Fruit fly (Drosophila melanogaster) whole organism, embryonic: ENCODE data around the gene CG16956.

Experiments used
- Aef1 ChIP-seq: fragments of 200-800 bp; sonication (Bioruptor generic); IDR thresholded peaks from 3 replicates; pipeline ENCODE4 v1.3.6; 2022; ENCODE audit warnings: missing biosample characterization, missing genetic modification characterization
- Awh ChIP-seq: fragments of 200-800 bp; sonication (Bioruptor generic); IDR thresholded peaks from 2 replicates; pipeline ENCODE4, ENCODE4 v1.3.6; 2022; ENCODE audit warnings: missing biosample characterization, missing genetic modification characterization
- CG11723 ChIP-seq: fragments of 200-800 bp; sonication (Bioruptor generic); optimal IDR thresholded peaks from 2 replicates; lab custom pipeline; 2017; ENCODE audit warnings: missing biosample characterization, mild to moderate bottlenecking, missing genetic modification characterization
- CG12236 ChIP-seq: fragments of 200-800 bp; sonication (Bioruptor generic); optimal IDR thresholded peaks from 2 replicates; lab custom pipeline; 2016; ENCODE audit warnings: missing biosample characterization, missing genetic modification characterization
- CG12942 ChIP-seq: fragments of 200-800 bp; sonication (Bioruptor generic); optimal IDR thresholded peaks from 3 replicates; lab custom pipeline; 2016; ENCODE audit warnings: missing biosample characterization, missing genetic modification characterization
- CG14965 ChIP-seq: fragments of 200-800 bp; sonication (Bioruptor generic); optimal IDR thresholded peaks from 2 replicates; lab custom pipeline; 2016; ENCODE audit warnings: missing biosample characterization, missing genetic modification characterization, borderline replicate concordance
- CG16813 ChIP-seq: fragments of 200-800 bp; sonication (Bioruptor generic); IDR thresholded peaks from 3 replicates; pipeline ENCODE4 v1.3.6; 2022; ENCODE audit warnings: missing biosample characterization, missing genetic modification characterization; ENCODE audit not compliant: partially characterized antibody
- CG17829 ChIP-seq: fragments of 200-800 bp; optimal IDR thresholded peaks from 2 replicates; lab custom pipeline; 2019; ENCODE audit warnings: missing biosample characterization, mild to moderate bottlenecking, missing genetic modification characterization, moderate library complexity
- CG1792 ChIP-seq: fragments of 200-800 bp; sonication (Bioruptor generic); optimal IDR thresholded peaks from 2 replicates; lab custom pipeline; 2016; ENCODE audit warnings: missing biosample characterization, missing genetic modification characterization
- CG18011 ChIP-seq: fragments of 200-800 bp; sonication (Bioruptor generic); optimal IDR thresholded peaks from 2 replicates; lab custom pipeline; 2017; ENCODE audit warnings: missing biosample characterization, missing genetic modification characterization, mild to moderate bottlenecking, moderate library complexity, missing genotype
- CG1832 ChIP-seq: fragments of 200-800 bp; sonication (Bioruptor generic); optimal IDR thresholded peaks from 2 replicates; lab custom pipeline; 2017; ENCODE audit warnings: missing biosample characterization, mild to moderate bottlenecking, missing genetic modification characterization, inconsistent platforms
- CG18599 ChIP-seq: fragments of 200-800 bp; sonication (Bioruptor generic); optimal IDR thresholded peaks from 3 replicates; lab custom pipeline; 2017; ENCODE audit warnings: missing biosample characterization, missing genetic modification characterization, mild to moderate bottlenecking, moderate library complexity, missing genetic modification reagents
- CG2202 ChIP-seq: fragments of 200-800 bp; sonication (Bioruptor generic); optimal IDR thresholded peaks from 2 replicates; lab custom pipeline; 2018; ENCODE audit warnings: missing biosample characterization, mild to moderate bottlenecking, missing genetic modification characterization
- CG30431 ChIP-seq: fragments of 200-800 bp; sonication (Bioruptor generic); optimal IDR thresholded peaks from 2 replicates; lab custom pipeline; 2017; ENCODE audit warnings: missing biosample characterization, missing genetic modification characterization
- CG33557 ChIP-seq: fragments of 200-800 bp; sonication (Bioruptor generic); optimal IDR thresholded peaks from 2 replicates; lab custom pipeline; 2019; ENCODE audit warnings: missing biosample characterization, mild to moderate bottlenecking, missing genetic modification characterization, moderate library complexity
- CG34224 ChIP-seq: fragments of 200-800 bp; sonication (Bioruptor generic); IDR thresholded peaks from 3 replicates; pipeline ENCODE4 v1.3.6; 2022; ENCODE audit warnings: missing biosample characterization, missing genetic modification characterization; ENCODE audit not compliant: partially characterized antibody
- CG34376 ChIP-seq: fragments of 200-800 bp; sonication (Bioruptor generic); optimal IDR thresholded peaks from 2 replicates; lab custom pipeline; 2018; ENCODE audit warnings: missing biosample characterization, mild to moderate bottlenecking, missing genetic modification characterization
- CG3838 ChIP-seq: fragments of 200-800 bp; sonication (Bioruptor generic); optimal IDR thresholded peaks from 3 replicates; lab custom pipeline; 2016; ENCODE audit warnings: missing biosample characterization, missing genetic modification characterization
- CG4707 ChIP-seq: fragments of 200-800 bp; sonication (Bioruptor generic); optimal IDR thresholded peaks from 2 replicates; lab custom pipeline; 2018; ENCODE audit warnings: missing biosample characterization, mild to moderate bottlenecking, missing genetic modification characterization, moderate library complexity
- CG6654 ChIP-seq: fragments of 200-800 bp; sonication (Bioruptor generic); optimal IDR thresholded peaks from 2 replicates; lab custom pipeline; 2017; ENCODE audit warnings: missing biosample characterization, mild to moderate bottlenecking, missing genetic modification characterization
- CG8924 ChIP-seq: fragments of 200-800 bp; optimal IDR thresholded peaks from 3 replicates; lab custom pipeline; 2019; ENCODE audit warnings: missing biosample characterization, mild to moderate bottlenecking, missing genetic modification characterization, moderate library complexity
- CG9215 ChIP-seq: fragments of 200-800 bp; sonication (Bioruptor generic); IDR thresholded peaks from 2 replicates; pipeline ENCODE4 v1.3.6; 2022; ENCODE audit warnings: missing biosample characterization, missing genetic modification characterization
- CkIIα-i1 ChIP-seq: fragments of 200-800 bp; sonication (Bioruptor generic); IDR thresholded peaks from 2 replicates; pipeline ENCODE4 v1.3.6; 2022; ENCODE audit warnings: missing biosample characterization, missing genetic modification characterization
- Drgx ChIP-seq: fragments of 200-800 bp; sonication (Bioruptor generic); IDR thresholded peaks from 2 replicates; pipeline ENCODE4 v1.3.6; 2022; ENCODE audit warnings: missing biosample characterization, missing genetic modification characterization
- Mad ChIP-seq: fragments of 200-800 bp; sonication (Bioruptor generic); optimal IDR thresholded peaks from 2 replicates; lab custom pipeline; 2016; ENCODE audit warnings: missing biosample characterization, missing genetic modification characterization
- Meics ChIP-seq: fragments of 200-800 bp; sonication (Bioruptor generic); optimal IDR thresholded peaks from 2 replicates; lab custom pipeline; 2017; ENCODE audit warnings: missing biosample characterization, mild to moderate bottlenecking, missing genetic modification characterization
- Optix ChIP-seq: fragments of 200-800 bp; sonication (Bioruptor generic); IDR thresholded peaks from 3 replicates; pipeline ENCODE4 v1.3.6; 2022; ENCODE audit warnings: missing biosample characterization, missing genetic modification characterization
- PHDP ChIP-seq: fragments of 200-800 bp; sonication (Bioruptor generic); optimal IDR thresholded peaks from 3 replicates; lab custom pipeline; 2018; ENCODE audit warnings: missing biosample characterization, mild to moderate bottlenecking, missing genetic modification characterization, moderate library complexity
- Stat92E ChIP-seq, 3 experiments: fragments of >200 bp in 2 of 3; fragments of 200-800 bp in 1 of 3; sonication (Bioruptor generic) in 1 of 3; optimal IDR thresholded peaks; 2 replicates each; lab custom pipeline; 2017 to 2019; ENCODE audit warnings: missing biosample characterization in 3 of 3, missing genetic modification characterization in 3 of 3, mild to moderate bottlenecking in 1 of 3, moderate library complexity in 1 of 3
- ase ChIP-seq: fragments of 200-800 bp; sonication (Bioruptor generic); IDR thresholded peaks from 3 replicates; pipeline ENCODE4 v1.3.6; 2022; ENCODE audit warnings: missing biosample characterization, missing genetic modification characterization
- cad ChIP-seq: fragments of >200 bp; optimal IDR thresholded peaks from 2 replicates; lab custom pipeline; 2017; ENCODE audit warnings: missing biosample characterization, missing genetic modification characterization
- cato ChIP-seq: fragments of 200-800 bp; sonication (Bioruptor generic); optimal IDR thresholded peaks from 2 replicates; lab custom pipeline; 2016; ENCODE audit warnings: missing biosample characterization, missing genetic modification characterization, borderline replicate concordance
- crol ChIP-seq: fragments of 200-800 bp; sonication (Bioruptor generic); IDR thresholded peaks from 2 replicates; pipeline ENCODE4 v1.3.6; 2022; ENCODE audit warnings: missing biosample characterization, missing genetic modification characterization
- crp ChIP-seq, 2 experiments: fragments of 200-800 bp; sonication (Bioruptor generic); optimal IDR thresholded peaks; 2 replicates in 1 of 2; 3 replicates in 1 of 2; lab custom pipeline; 2017; ENCODE audit warnings: missing biosample characterization in 2 of 2, missing genetic modification characterization in 2 of 2, mild to moderate bottlenecking in 1 of 2, moderate library complexity in 1 of 2
- dan ChIP-seq: fragments of 200-800 bp; sonication (Bioruptor generic); IDR thresholded peaks from 2 replicates; pipeline ENCODE4 v1.3.6; 2022; ENCODE audit warnings: missing biosample characterization, missing genetic modification characterization
- en ChIP-seq: fragments of 200-800 bp; sonication (Bioruptor generic); optimal IDR thresholded peaks from 2 replicates; lab custom pipeline; 2016; ENCODE audit warnings: missing biosample characterization, missing genetic modification characterization
- fd3F ChIP-seq: fragments of 200-800 bp; sonication (Bioruptor generic); optimal IDR thresholded peaks from 2 replicates; lab custom pipeline; 2018; ENCODE audit warnings: missing biosample characterization, mild to moderate bottlenecking, missing genetic modification characterization, moderate library complexity
- fd64A ChIP-seq: fragments of 200-800 bp; sonication (Bioruptor generic); optimal IDR thresholded peaks from 3 replicates; lab custom pipeline; 2018; ENCODE audit warnings: missing biosample characterization, mild to moderate bottlenecking, missing genetic modification characterization
- grau ChIP-seq: fragments of 200-800 bp; optimal IDR thresholded peaks from 3 replicates; lab custom pipeline; 2019; ENCODE audit warnings: missing biosample characterization, mild to moderate bottlenecking, missing genetic modification characterization, moderate library complexity
- grn ChIP-seq: fragments of 200-800 bp; sonication (Bioruptor generic); optimal IDR thresholded peaks from 3 replicates; lab custom pipeline; 2017; ENCODE audit warnings: missing biosample characterization, missing genetic modification characterization
- gro ChIP-seq: fragments of 200-800 bp; sonication (Bioruptor generic); optimal IDR thresholded peaks from 2 replicates; lab custom pipeline; 2016; ENCODE audit warnings: missing biosample characterization, missing genetic modification characterization
- gsb ChIP-seq: fragments of 200-800 bp; sonication (Bioruptor generic); IDR thresholded peaks from 2 replicates; pipeline ENCODE4 v1.3.6; 2022; ENCODE audit warnings: missing biosample characterization, missing genetic modification characterization
- hth ChIP-seq: fragments of >200 bp; optimal IDR thresholded peaks from 2 replicates; lab custom pipeline; 2017; ENCODE audit warnings: inconsistent platforms
- knrl ChIP-seq: fragments of 200-800 bp; sonication (Bioruptor generic); IDR thresholded peaks from 3 replicates; pipeline ENCODE4 v1.3.6; 2022; ENCODE audit warnings: missing biosample characterization, missing genetic modification characterization; ENCODE audit not compliant: partially characterized antibody
- nmo ChIP-seq: fragments of 200-800 bp; sonication (Bioruptor generic); optimal IDR thresholded peaks from 2 replicates; lab custom pipeline; 2018; ENCODE audit warnings: missing biosample characterization, mild to moderate bottlenecking, missing genetic modification characterization, moderate library complexity
- phol ChIP-seq: fragments of 200-800 bp; sonication (Bioruptor generic); optimal IDR thresholded peaks from 3 replicates; lab custom pipeline; 2018; ENCODE audit warnings: missing biosample characterization, mild to moderate bottlenecking, missing genetic modification characterization, moderate library complexity
- pnt ChIP-seq: fragments of 200-800 bp; sonication (Bioruptor generic); optimal IDR thresholded peaks from 3 replicates; lab custom pipeline; 2016; ENCODE audit warnings: missing biosample characterization, missing genetic modification characterization
- pum ChIP-seq: fragments of 200-800 bp; sonication (Bioruptor generic); optimal IDR thresholded peaks from 2 replicates; lab custom pipeline; 2016; ENCODE audit warnings: missing biosample characterization, missing genetic modification characterization
- sima ChIP-seq: fragments of 200-800 bp; sonication (Bioruptor generic); optimal IDR thresholded peaks from 2 replicates; lab custom pipeline; 2016; ENCODE audit warnings: missing biosample characterization, missing genetic modification characterization
- tll ChIP-seq, 2 experiments: fragments of 200-800 bp in 1 of 2; fragments of >200 bp in 1 of 2; sonication (Bioruptor generic) in 1 of 2; optimal IDR thresholded peaks; 2 replicates each; lab custom pipeline; 2017 to 2019; ENCODE audit warnings: missing biosample characterization in 2 of 2, missing genetic modification characterization in 2 of 2, mild to moderate bottlenecking in 1 of 2, moderate library complexity in 1 of 2

The CG16956 gene

dm6 chr2L:13387255-13387654, 27.1 kb downstream of the CG16956 start, which contains the start of the genes Ing5 and CG7099 (continued):
- no peak for TF ChIP-seq grn (GFP tag; lab: Kevin White, UChicago)
- peak; percentile 61 for TF ChIP-seq sima (GFP tag; lab: Kevin White, UChicago)
- TF ChIP-seq CG1792: peak; percentile 59
- TF ChIP-seq fd64A: peak; percentile 77
- TF ChIP-seq CG12942: peak; percentile 96
- peak; percentile 95 for TF ChIP-seq Meics (GFP tag; lab: Kevin White, UChicago)
- TF ChIP-seq gsb (GFP tag; lab: Robert Waterston, UW): peak; percentile 89
- TF ChIP-seq ase (GFP tag; lab: Robert Waterston, UW): peak; percentile 96
- peak; percentile 86; the same call in 2 of the 3 replicates for TF ChIP-seq Optix (GFP tag; lab: Robert Waterston, UW)
- peak; percentile 80 for TF ChIP-seq CG6654 (GFP tag; lab: Kevin White, UChicago)
- peak; percentile 58; the same call in 2 of the 3 replicates for TF ChIP-seq CG34224 (GFP tag; lab: Robert Waterston, UW)
- peak; percentile 97 for TF ChIP-seq phol (tag; lab: Kevin White, UChicago)
- peak; percentile 96 for TF ChIP-seq Mad
- peak; percentile 89 for TF ChIP-seq pum (GFP tag; lab: Kevin White, UChicago)
- TF ChIP-seq cato (GFP tag; lab: Kevin White, UChicago): peak; percentile 94
- TF ChIP-seq CG9215 (GFP tag; lab: Robert Waterston, UW): peak; percentile 94
- no peak for TF ChIP-seq CG14965
- peak; percentile 97 for TF ChIP-seq CG17829 (tag; lab: Kevin White, UChicago)
- TF ChIP-seq Stat92E (GFP tag; optimal IDR thresholded peaks at IDR 0.05; lab: Kevin White, UChicago): peak in 1 of 3 experiments; percentile 71
- peak; percentile 62 for TF ChIP-seq CG16813 (GFP tag; lab: Robert Waterston, UW)
- peak; percentile 88 for TF ChIP-seq Drgx (GFP tag; lab: Robert Waterston, UW)
- peak; percentile 78 for TF ChIP-seq knrl (GFP tag; lab: Robert Waterston, UW)
- TF ChIP-seq CG3838 (GFP tag; lab: Kevin White, UChicago): peak; percentile 87
- TF ChIP-seq CkIIα-i1 (GFP tag; lab: Robert Waterston, UW): peak; percentile 73; the same call in 1 of the 2 replicates
- no peak for TF ChIP-seq hth (lab: Kevin White, UChicago)
- TF ChIP-seq pnt (GFP tag; lab: Kevin White, UChicago): peak; percentile 89
- TF ChIP-seq crol (GFP tag; lab: Robert Waterston, UW): peak; percentile 55
- TF ChIP-seq CG8924 (tag; lab: Kevin White, UChicago): peak; percentile 95
- TF ChIP-seq Awh: peak; percentile 94
- TF ChIP-seq CG18599 (GFP tag; lab: Kevin White, UChicago): peak; percentile 96
- TF ChIP-seq CG34376 (GFP tag; lab: Kevin White, UChicago): peak; percentile 88
- peak in 1 of 2 experiments; percentile 43 for TF ChIP-seq tll (GFP tag; optimal IDR thresholded peaks at IDR 0.05; lab: Kevin White, UChicago)
- TF ChIP-seq CG18011 (GFP tag; lab: Kevin White, UChicago): peak; percentile 87
- TF ChIP-seq CG33557 (GFP tag; lab: Kevin White, UChicago): peak; percentile 91
- TF ChIP-seq dan (GFP tag; lab: Robert Waterston, UW): peak; percentile 87
- TF ChIP-seq CG2202 (tag; lab: Kevin White, UChicago): peak; percentile 90
- no peak for TF ChIP-seq CG1832 (GFP tag; lab: Kevin White, UChicago)
- TF ChIP-seq grau: peak; percentile 95
- TF ChIP-seq CG4707: peak; percentile 82
- TF ChIP-seq PHDP (tag; lab: Kevin White, UChicago): peak; percentile 96
- peak; percentile 70 to 88 for TF ChIP-seq crp (GFP tag; optimal IDR thresholded peaks at IDR 0.05; lab: Kevin White, UChicago)
- peak; percentile 60 for TF ChIP-seq en (GFP tag; lab: Kevin White, UChicago)
- peak; percentile 73 for TF ChIP-seq CG12236 (GFP tag; lab: Kevin White, UChicago)
- TF ChIP-seq nmo (GFP tag; lab: Kevin White, UChicago): peak; percentile 98
- TF ChIP-seq CG11723 (GFP tag; lab: Kevin White, UChicago): peak; percentile 89
- TF ChIP-seq gro: peak; percentile 91
- TF ChIP-seq CG30431 (GFP tag; lab: Kevin White, UChicago): peak; percentile 94
- TF ChIP-seq cad (GFP tag; lab: Kevin White, UChicago): no peak
- TF ChIP-seq fd3F: peak; percentile 96
- peak; percentile 98 for TF ChIP-seq Aef1 (GFP tag; lab: Robert Waterston, UW)
